Worm (Caenorhabditis elegans) whole organism, L1 larva: ENCODE results near the gene T20D4.12.

Experiments
- fkh-8 ChIP-seq: sonication (generic microtip); optimal IDR thresholded peaks from 2 replicates; lab custom pipeline; 2016; ENCODE audit warnings: mild to moderate bottlenecking, missing genetic modification characterization, missing compliant biosample characterization
- jun-1 ChIP-seq: fragments of 150-350 bp; optimal IDR thresholded peaks from 2 replicates; lab custom pipeline; 2014; ENCODE audit warnings: missing biosample characterization, missing genetic modification reagents, missing genetic modification characterization
- lin-13 ChIP-seq: fragments of 150-350 bp; optimal IDR thresholded peaks from 2 replicates; lab custom pipeline; 2014; ENCODE audit warnings: missing biosample characterization, missing genetic modification reagents, missing genetic modification characterization
- lsy-2 ChIP-seq, 2 experiments: fragments of 150-350 bp; optimal IDR thresholded peaks; 2 replicates each; lab custom pipeline; 2014; ENCODE audit warnings: missing biosample characterization in 2 of 2, missing genetic modification characterization in 2 of 2
- unc-62 ChIP-seq: fragments of 150-350 bp; optimal IDR thresholded peaks from 2 replicates; lab custom pipeline; 2014; ENCODE audit warnings: missing biosample characterization, missing genetic modification reagents, missing genetic modification characterization

ce11 chrV:3408602-3409001 is 11.7 kb downstream of the T20D4.12 start, which contains the start of gene T20D4.7:
- no peak for TF ChIP-seq jun-1
- no peak for TF ChIP-seq lin-13 (GFP tag; lab: Kevin White, UChicago)
- no peak for TF ChIP-seq lsy-2 (tag; optimal IDR thresholded peaks at IDR 0.05; lab: Kevin White, UChicago)
- TF ChIP-seq unc-62 (GFP tag; lab: Kevin White, UChicago), result no peak
- no peak for TF ChIP-seq fkh-8 (tag; lab: Kevin White, UChicago)
